Fruit fly (Drosophila melanogaster) whole organism, embryonic: ENCODE measurements around the gene CG34297.

Experiments used
- Bteb2 ChIP-seq: fragments of 200-800 bp; sonication (Bioruptor generic); optimal IDR thresholded peaks from 2 replicates; lab custom pipeline; 2016; ENCODE audit warnings: missing biosample characterization, missing genetic modification characterization
- CG10431 ChIP-seq: fragments of 200-800 bp; sonication (Bioruptor generic); optimal IDR thresholded peaks from 3 replicates; lab custom pipeline; 2018; ENCODE audit warnings: missing biosample characterization, mild to moderate bottlenecking, missing genetic modification characterization
- CG10462 ChIP-seq: fragments of 200-800 bp; sonication (Bioruptor generic); optimal IDR thresholded peaks from 2 replicates; lab custom pipeline; 2016; ENCODE audit warnings: missing biosample characterization, missing genetic modification characterization
- CG10959 ChIP-seq: fragments of 200-800 bp; sonication (Bioruptor generic); IDR thresholded peaks from 2 replicates; pipeline ENCODE4 v1.3.6; 2022; ENCODE audit warnings: missing biosample characterization, missing genetic modification characterization
- CG11560 ChIP-seq: fragments of 200-800 bp; sonication (Bioruptor generic); IDR thresholded peaks from 3 replicates; pipeline ENCODE4 v1.3.6; 2022; ENCODE audit warnings: missing biosample characterization, missing genetic modification characterization
- CG12299 ChIP-seq: fragments of 200-800 bp; sonication (Bioruptor generic); optimal IDR thresholded peaks from 2 replicates; lab custom pipeline; 2018; ENCODE audit warnings: missing biosample characterization, mild to moderate bottlenecking, missing genetic modification characterization
- CG12769 ChIP-seq: fragments of 200-800 bp; sonication (Bioruptor generic); optimal IDR thresholded peaks from 2 replicates; lab custom pipeline; 2019; ENCODE audit warnings: missing biosample characterization, mild to moderate bottlenecking, missing genetic modification characterization, moderate library complexity
- CG13775 ChIP-seq: fragments of 200-800 bp; sonication (Bioruptor generic); optimal IDR thresholded peaks from 3 replicates; lab custom pipeline; 2017; ENCODE audit warnings: missing biosample characterization, mild to moderate bottlenecking, missing genetic modification characterization
- CG14860 ChIP-seq: fragments of 200-800 bp; sonication (Bioruptor generic); IDR thresholded peaks from 3 replicates; pipeline ENCODE4 v1.3.6; 2022; ENCODE audit warnings: missing biosample characterization, missing genetic modification characterization; ENCODE audit not compliant: partially characterized antibody
- CG15011 ChIP-seq: fragments of 200-800 bp; sonication (Bioruptor generic); optimal IDR thresholded peaks from 3 replicates; lab custom pipeline; 2018; ENCODE audit warnings: missing biosample characterization, mild to moderate bottlenecking, missing genetic modification characterization
- CG15269 ChIP-seq: fragments of 200-800 bp; sonication (Bioruptor generic); optimal IDR thresholded peaks from 2 replicates; lab custom pipeline; 2018; ENCODE audit warnings: missing biosample characterization, mild to moderate bottlenecking, missing genetic modification characterization, moderate library complexity
- CG15696 ChIP-seq: fragments of 200-800 bp; sonication (Bioruptor generic); optimal IDR thresholded peaks from 2 replicates; lab custom pipeline; 2019; ENCODE audit warnings: missing biosample characterization, mild to moderate bottlenecking, missing genetic modification characterization, moderate library complexity
- CG16779 ChIP-seq: fragments of 200-800 bp; sonication (Bioruptor generic); IDR thresholded peaks from 2 replicates; pipeline ENCODE4 v1.3.6; 2022; ENCODE audit warnings: missing biosample characterization, missing genetic modification characterization
- CG30431 ChIP-seq: fragments of 200-800 bp; sonication (Bioruptor generic); optimal IDR thresholded peaks from 2 replicates; lab custom pipeline; 2017; ENCODE audit warnings: missing biosample characterization, missing genetic modification characterization
- CG32532 ChIP-seq: fragments of 200-800 bp; sonication (Bioruptor generic); IDR thresholded peaks from 2 replicates; pipeline ENCODE4 v1.3.6; 2022; ENCODE audit warnings: missing biosample characterization, missing genetic modification characterization
- CG34376 ChIP-seq: fragments of 200-800 bp; sonication (Bioruptor generic); optimal IDR thresholded peaks from 2 replicates; lab custom pipeline; 2018; ENCODE audit warnings: missing biosample characterization, mild to moderate bottlenecking, missing genetic modification characterization
- CG34422 ChIP-seq: fragments of 200-800 bp; sonication (Bioruptor generic); IDR thresholded peaks from 3 replicates; pipeline ENCODE4 v1.3.6; 2022; ENCODE audit warnings: missing biosample characterization, missing genetic modification characterization
- CG3995 ChIP-seq: fragments of 200-800 bp; sonication (Bioruptor generic); optimal IDR thresholded peaks from 3 replicates; lab custom pipeline; 2016; ENCODE audit warnings: missing biosample characterization, missing genetic modification characterization
- CG6654 ChIP-seq: fragments of 200-800 bp; sonication (Bioruptor generic); optimal IDR thresholded peaks from 2 replicates; lab custom pipeline; 2017; ENCODE audit warnings: missing biosample characterization, mild to moderate bottlenecking, missing genetic modification characterization
- CG7928 ChIP-seq: fragments of 200-800 bp; sonication (Bioruptor generic); optimal IDR thresholded peaks from 2 replicates; lab custom pipeline; 2017; ENCODE audit warnings: missing biosample characterization, mild to moderate bottlenecking, missing genetic modification characterization
- CG8388 ChIP-seq: fragments of 200-800 bp; sonication (Bioruptor generic); optimal IDR thresholded peaks from 2 replicates; lab custom pipeline; 2019; ENCODE audit warnings: missing biosample characterization, mild to moderate bottlenecking, missing genetic modification characterization, moderate library complexity
- CG9727 ChIP-seq: fragments of 200-800 bp; sonication (Bioruptor generic); optimal IDR thresholded peaks from 3 replicates; lab custom pipeline; 2017; ENCODE audit warnings: missing biosample characterization, mild to moderate bottlenecking, missing genetic modification characterization
- Dll ChIP-seq: fragments of 200-800 bp; sonication (Bioruptor generic); IDR thresholded peaks from 4 replicates; pipeline ENCODE4 v1.3.6; 2022; ENCODE audit warnings: missing biosample characterization, missing genetic modification characterization; ENCODE audit not compliant: partially characterized antibody
- E2f2 ChIP-seq: fragments of 200-800 bp; sonication (Bioruptor generic); IDR thresholded peaks from 2 replicates; pipeline ENCODE4 v1.3.6; 2022; ENCODE audit warnings: missing biosample characterization, missing genetic modification characterization
- Eip74EF ChIP-seq, 2 experiments: fragments of 200-800 bp in 1 of 2; fragments of >200 bp in 1 of 2; sonication (Bioruptor generic) in 1 of 2; optimal IDR thresholded peaks; 2 replicates each; lab custom pipeline; 2017 to 2019; ENCODE audit warnings: missing biosample characterization in 2 of 2, missing genetic modification characterization in 2 of 2, mild to moderate bottlenecking in 1 of 2, moderate library complexity in 1 of 2
- Meics ChIP-seq: fragments of 200-800 bp; sonication (Bioruptor generic); optimal IDR thresholded peaks from 2 replicates; lab custom pipeline; 2017; ENCODE audit warnings: missing biosample characterization, mild to moderate bottlenecking, missing genetic modification characterization
- NC2β ChIP-seq: fragments of 200-800 bp; sonication (Bioruptor generic); optimal IDR thresholded peaks from 2 replicates; lab custom pipeline; 2016; ENCODE audit warnings: missing biosample characterization, missing genetic modification characterization
- Oli ChIP-seq: fragments of 200-800 bp; sonication (Bioruptor generic); optimal IDR thresholded peaks from 2 replicates; lab custom pipeline; 2018; ENCODE audit warnings: missing biosample characterization, mild to moderate bottlenecking, missing genetic modification characterization, moderate library complexity
- Sin3A ChIP-seq: fragments of >200 bp; optimal IDR thresholded peaks from 2 replicates; lab custom pipeline; 2018
- ac ChIP-seq: fragments of 200-800 bp; sonication (Bioruptor generic); optimal IDR thresholded peaks from 3 replicates; lab custom pipeline; 2017; ENCODE audit warnings: missing biosample characterization, mild to moderate bottlenecking, missing genetic modification characterization
- chinmo ChIP-seq: fragments of 200-800 bp; sonication (Bioruptor generic); IDR thresholded peaks from 4 replicates; pipeline ENCODE4 v1.3.6; 2022; ENCODE audit warnings: missing biosample characterization, missing genetic modification characterization; ENCODE audit not compliant: partially characterized antibody
- chn ChIP-seq: fragments of 200-800 bp; sonication (Bioruptor generic); optimal IDR thresholded peaks from 2 replicates; lab custom pipeline; 2016; ENCODE audit warnings: missing biosample characterization, missing genetic modification characterization
- crol ChIP-seq: fragments of 200-800 bp; sonication (Bioruptor generic); IDR thresholded peaks from 2 replicates; pipeline ENCODE4 v1.3.6; 2022; ENCODE audit warnings: missing biosample characterization, missing genetic modification characterization
- cwo ChIP-seq: fragments of 200-800 bp; sonication (Bioruptor generic); optimal IDR thresholded peaks from 3 replicates; lab custom pipeline; 2017; ENCODE audit warnings: missing biosample characterization, missing genetic modification characterization, mild to moderate bottlenecking, moderate library complexity, missing genetic modification reagents
- da ChIP-seq: fragments of 200-800 bp; sonication (Bioruptor generic); optimal IDR thresholded peaks from 2 replicates; lab custom pipeline; 2016; ENCODE audit warnings: missing biosample characterization, missing genetic modification characterization
- emc ChIP-seq: fragments of 200-800 bp; sonication (Bioruptor generic); optimal IDR thresholded peaks from 2 replicates; lab custom pipeline; 2016; ENCODE audit warnings: missing biosample characterization, missing genetic modification characterization
- fru ChIP-seq: fragments of >200 bp; optimal IDR thresholded peaks from 2 replicates; lab custom pipeline; 2017
- gem ChIP-seq: fragments of 200-800 bp; sonication (Bioruptor generic); optimal IDR thresholded peaks from 2 replicates; lab custom pipeline; 2019; ENCODE audit warnings: missing biosample characterization, mild to moderate bottlenecking, missing genetic modification characterization, moderate library complexity
- jigr1 ChIP-seq: fragments of 200-800 bp; sonication (Bioruptor generic); IDR thresholded peaks from 3 replicates; pipeline ENCODE4 v1.3.6; 2022; ENCODE audit warnings: missing biosample characterization, missing genetic modification characterization
- klu ChIP-seq: fragments of 200-800 bp; sonication (Bioruptor generic); IDR thresholded peaks from 2 replicates; pipeline ENCODE4 v1.3.6; 2022; ENCODE audit warnings: missing biosample characterization, missing genetic modification characterization
- lov ChIP-seq, 2 experiments: fragments of 200-800 bp in 1 of 2; fragments of >200 bp in 1 of 2; sonication (Bioruptor generic) in 1 of 2; IDR thresholded peaks in 1 of 2; optimal IDR thresholded peaks in 1 of 2; 2 replicates in 1 of 2; 3 replicates in 1 of 2; pipeline versions ENCODE4 v1.3.6 to Lab custom; 2017 to 2022; ENCODE audit warnings: missing biosample characterization in 1 of 2, missing genetic modification characterization in 1 of 2
- pan ChIP-seq, 4 experiments: fragments of >200 bp in 3 of 4; fragments of 200-800 bp in 1 of 4; sonication (Bioruptor generic) in 1 of 4; optimal IDR thresholded peaks in 3 of 4; IDR thresholded peaks in 1 of 4; 2 replicates each; pipeline versions ENCODE4 v1.3.6 to Lab custom; 2017 to 2022; ENCODE audit warnings: missing biosample characterization in 2 of 4, missing genetic modification characterization in 2 of 4, mixed read lengths in 1 of 4
- sd ChIP-seq: fragments of 200-800 bp; sonication (Bioruptor generic); optimal IDR thresholded peaks from 3 replicates; lab custom pipeline; 2018; ENCODE audit warnings: missing biosample characterization, mild to moderate bottlenecking, missing genetic modification characterization, moderate library complexity
- sens-2 ChIP-seq: fragments of 200-800 bp; sonication (Bioruptor generic); IDR thresholded peaks from 2 replicates; pipeline ENCODE4 v1.3.6; 2022; ENCODE audit warnings: missing biosample characterization, missing genetic modification characterization
- sima ChIP-seq: fragments of 200-800 bp; sonication (Bioruptor generic); optimal IDR thresholded peaks from 2 replicates; lab custom pipeline; 2016; ENCODE audit warnings: missing biosample characterization, missing genetic modification characterization
- tll ChIP-seq, 2 experiments: fragments of 200-800 bp in 1 of 2; fragments of >200 bp in 1 of 2; sonication (Bioruptor generic) in 1 of 2; optimal IDR thresholded peaks; 2 replicates each; lab custom pipeline; 2017 to 2019; ENCODE audit warnings: missing biosample characterization in 2 of 2, missing genetic modification characterization in 2 of 2, mild to moderate bottlenecking in 1 of 2, moderate library complexity in 1 of 2
- tna ChIP-seq: fragments of 200-800 bp; sonication (Bioruptor generic); IDR thresholded peaks from 2 replicates; pipeline ENCODE4 v1.3.6; 2022; ENCODE audit warnings: missing biosample characterization, missing genetic modification characterization; ENCODE audit not compliant: partially characterized antibody
- vvl ChIP-seq: fragments of 200-800 bp; sonication (Bioruptor generic); IDR thresholded peaks from 2 replicates; pipeline ENCODE4 v1.3.6; 2022; ENCODE audit warnings: missing biosample characterization, missing genetic modification characterization

The CG34297 gene

dm6 chr3R:6762794-6763407 is 15.1 kb upstream of the CG34297 start (continued):
- TF ChIP-seq CG12769 (tag; lab: Kevin White, UChicago): no peak
- no peak; the same call in 2 of the 3 replicates for TF ChIP-seq CG11560 (tag; lab: Robert Waterston, UW)
- TF ChIP-seq sens-2 (GFP tag; lab: Robert Waterston, UW): peak; percentile 59
- TF ChIP-seq vvl (GFP tag; lab: Robert Waterston, UW): peak; percentile 72; the same call in 1 of the 2 replicates
- TF ChIP-seq ac: peak; percentile 92
- TF ChIP-seq gem (tag; lab: Kevin White, UChicago): peak; percentile 97
- no peak for TF ChIP-seq sd (tag; lab: Kevin White, UChicago)
- TF ChIP-seq CG30431 (GFP tag; lab: Kevin White, UChicago): peak; percentile 64
- TF ChIP-seq pan (optimal IDR thresholded peaks at IDR 0.05; lab: Kevin White, UChicago): no peak
- peak in 1 of 2 experiments; percentile 66 for TF ChIP-seq pan (GFP tag; optimal IDR thresholded peaks at IDR 0.05 in 1 of 2, IDR thresholded peaks at IDR 0.05 in 1 of 2)
- no peak; the same call in 1 of the 2 replicates for TF ChIP-seq klu (GFP tag; lab: Robert Waterston, UW)
- no peak; the same call in none of the 2 replicates for TF ChIP-seq E2f2 (GFP tag; lab: Robert Waterston, UW)
- TF ChIP-seq CG15696 (tag; lab: Kevin White, UChicago): peak; percentile 99
- peak; percentile 99 for TF ChIP-seq CG9727 (GFP tag; lab: Kevin White, UChicago)
- TF ChIP-seq lov (optimal IDR thresholded peaks at IDR 0.05; lab: Kevin White, UChicago): no peak
- peak; percentile 26; the same call in 1 of the 3 replicates for TF ChIP-seq lov (GFP tag; IDR thresholded peaks at IDR 0.05; lab: Robert Waterston, UW)
- TF ChIP-seq CG7928 (GFP tag; lab: Kevin White, UChicago): no peak
- TF ChIP-seq CG15269 (tag; lab: Kevin White, UChicago): peak; percentile 74
- TF ChIP-seq tll (GFP tag; optimal IDR thresholded peaks at IDR 0.05; lab: Kevin White, UChicago): peak in 1 of 2 experiments; percentile 98
- no peak for TF ChIP-seq CG14860
- peak; percentile 87 for TF ChIP-seq Oli
- TF ChIP-seq Eip74EF (GFP tag; optimal IDR thresholded peaks at IDR 0.05; lab: Kevin White, UChicago): peak in 1 of 2 experiments; percentile 84
- peak; percentile 65 for TF ChIP-seq CG15011
- peak; percentile 59 for TF ChIP-seq chn (GFP tag; lab: Kevin White, UChicago)
- TF ChIP-seq Dll (GFP tag; lab: Robert Waterston, UW): no peak
- TF ChIP-seq tna (GFP tag; lab: Robert Waterston, UW): no peak
- TF ChIP-seq CG34376 (GFP tag; lab: Kevin White, UChicago): no peak
- TF ChIP-seq Sin3A (lab: Kevin White, UChicago): no peak
- TF ChIP-seq da (GFP tag; lab: Kevin White, UChicago): no peak
- TF ChIP-seq emc (GFP tag; lab: Kevin White, UChicago): no peak
- TF ChIP-seq CG10462 (GFP tag; lab: Kevin White, UChicago): peak; percentile 85
- no peak for TF ChIP-seq CG3995 (GFP tag; lab: Kevin White, UChicago)
- TF ChIP-seq cwo (GFP tag; lab: Kevin White, UChicago): peak; percentile 18
- no peak for TF ChIP-seq fru (lab: Kevin White, UChicago)
- no peak for TF ChIP-seq crol
- TF ChIP-seq CG10959: peak; percentile 79; the same call in 1 of the 2 replicates
- TF ChIP-seq CG32532 (GFP tag; lab: Robert Waterston, UW): 0 out of 2 replicates have a peak, but pooled peaks have one; percentile 38
- TF ChIP-seq CG34422 (GFP tag; lab: Robert Waterston, UW): peak; percentile 46; the same call in 1 of the 3 replicates
- no peak for TF ChIP-seq sima (GFP tag; lab: Kevin White, UChicago)
- TF ChIP-seq CG16779: no peak
- TF ChIP-seq chinmo (GFP tag; lab: Robert Waterston, UW): no peak
- peak; percentile 24 for TF ChIP-seq CG6654 (GFP tag; lab: Kevin White, UChicago)
- TF ChIP-seq NC2β (GFP tag; lab: Kevin White, UChicago): peak; percentile 37
- peak; percentile 61 for TF ChIP-seq CG12299 (tag; lab: Kevin White, UChicago)
- peak; percentile 93 for TF ChIP-seq CG13775 (GFP tag; lab: Kevin White, UChicago)
- peak; percentile 60 for TF ChIP-seq CG10431 (GFP tag; lab: Kevin White, UChicago)
- TF ChIP-seq jigr1 (GFP tag; lab: Robert Waterston, UW): peak; percentile 53; the same call in 1 of the 3 replicates
- peak; percentile 54 for TF ChIP-seq Meics (GFP tag; lab: Kevin White, UChicago)
- no peak for TF ChIP-seq Bteb2 (GFP tag; lab: Kevin White, UChicago)
- TF ChIP-seq CG8388: peak; percentile 95
